Fruit fly (Drosophila melanogaster) whole organism, embryonic: ENCODE measurements around the gene hfw.

Experiments used
- CG11085 ChIP-seq: fragments of 200-800 bp; sonication (Bioruptor generic); IDR thresholded peaks from 2 replicates; pipeline ENCODE4 v1.3.6; 2022; ENCODE audit warnings: missing biosample characterization, missing genetic modification characterization
- CG17361 ChIP-seq: fragments of 200-800 bp; sonication (Bioruptor generic); IDR thresholded peaks from 3 replicates; pipeline ENCODE4 v1.3.6; 2022; ENCODE audit warnings: missing biosample characterization, missing genetic modification characterization
- CG31441 ChIP-seq: fragments of 200-800 bp; sonication (Bioruptor generic); IDR thresholded peaks from 2 replicates; pipeline ENCODE4 v1.3.6; 2022; ENCODE audit warnings: missing biosample characterization, missing genetic modification characterization
- CG3838 ChIP-seq: fragments of 200-800 bp; sonication (Bioruptor generic); optimal IDR thresholded peaks from 3 replicates; lab custom pipeline; 2016; ENCODE audit warnings: missing biosample characterization, missing genetic modification characterization
- CG3847 ChIP-seq: fragments of 200-800 bp; sonication (Bioruptor generic); IDR thresholded peaks from 2 replicates; pipeline ENCODE4 v1.3.6; 2022; ENCODE audit warnings: missing biosample characterization, missing genetic modification characterization
- Fer2 ChIP-seq: fragments of 200-800 bp; sonication (Bioruptor generic); optimal IDR thresholded peaks from 2 replicates; lab custom pipeline; 2018; ENCODE audit warnings: missing biosample characterization, mild to moderate bottlenecking, missing genetic modification characterization, moderate library complexity
- Gug ChIP-seq: fragments of 200-800 bp; sonication (Bioruptor generic); IDR thresholded peaks from 4 replicates; pipeline ENCODE4 v1.3.6; 2022; ENCODE audit warnings: missing biosample characterization, missing genetic modification characterization
- H2.0 ChIP-seq: fragments of 200-800 bp; sonication (Bioruptor generic); IDR thresholded peaks from 2 replicates; pipeline ENCODE4 v1.3.6; 2022; ENCODE audit warnings: missing biosample characterization, missing genetic modification characterization
- Sox102F ChIP-seq: fragments of 200-800 bp; sonication (Bioruptor generic); optimal IDR thresholded peaks from 2 replicates; lab custom pipeline; 2018; ENCODE audit warnings: missing biosample characterization, mild to moderate bottlenecking, missing genetic modification characterization, moderate library complexity
- bowl ChIP-seq: fragments of 200-800 bp; sonication (Bioruptor generic); IDR thresholded peaks from 2 replicates; pipeline ENCODE4 v1.3.6; 2022; ENCODE audit warnings: missing biosample characterization, missing genetic modification characterization
- gt ChIP-seq: fragments of 200-800 bp; sonication (Bioruptor generic); IDR thresholded peaks from 2 replicates; pipeline ENCODE4 v1.3.6; 2022; ENCODE audit warnings: missing biosample characterization, missing genetic modification characterization
- phol ChIP-seq: fragments of 200-800 bp; sonication (Bioruptor generic); optimal IDR thresholded peaks from 3 replicates; lab custom pipeline; 2018; ENCODE audit warnings: missing biosample characterization, mild to moderate bottlenecking, missing genetic modification characterization, moderate library complexity
- unpg ChIP-seq: fragments of 200-800 bp; sonication (Bioruptor generic); optimal IDR thresholded peaks from 3 replicates; lab custom pipeline; 2018; ENCODE audit warnings: missing biosample characterization, mild to moderate bottlenecking, missing genetic modification characterization, moderate library complexity

- no peak for TF ChIP-seq CG3838 (GFP tag; lab: Kevin White, UChicago)
- no peak for TF ChIP-seq CG3847
- TF ChIP-seq unpg (GFP tag; lab: Kevin White, UChicago): no peak
- no peak for TF ChIP-seq gt (GFP tag; lab: Robert Waterston, UW)
- no peak for TF ChIP-seq H2.0 (GFP tag; lab: Robert Waterston, UW)
- no peak for TF ChIP-seq Gug (GFP tag; lab: Robert Waterston, UW)
- TF ChIP-seq CG17361: no peak
- TF ChIP-seq Sox102F (GFP tag; lab: Kevin White, UChicago): no peak
- no peak for TF ChIP-seq phol (tag; lab: Kevin White, UChicago)
- no peak for TF ChIP-seq CG11085 (GFP tag; lab: Robert Waterston, UW)
- TF ChIP-seq CG31441 (GFP tag; lab: Robert Waterston, UW): no peak
- no peak for TF ChIP-seq Fer2
- no peak for TF ChIP-seq bowl (GFP tag; lab: Robert Waterston, UW)
These were observed 46.2 kb upstream of the hfw start for dm6 chrX:1623163-1623562.
